Fruit fly (Drosophila melanogaster) whole organism, wandering third instar larva: ENCODE results near the gene Larp7.
A peak's percentile ranks its signal among the peaks of the same experiment; 100 is the strongest.

Experiments
- Abd-B ChIP-seq: fragments of >200 bp; optimal IDR thresholded peaks from 2 replicates; lab custom pipeline; 2017; ENCODE audit warnings: missing biosample characterization, missing genetic modification characterization
- CG32264 ChIP-seq: fragments of 200-800 bp; sonication (Bioruptor generic); optimal IDR thresholded peaks from 2 replicates; lab custom pipeline; 2016; ENCODE audit warnings: missing biosample characterization, missing genetic modification characterization
- CG9705 ChIP-seq: fragments of 200-800 bp; sonication (Bioruptor generic); optimal IDR thresholded peaks from 2 replicates; lab custom pipeline; 2018; ENCODE audit warnings: missing biosample characterization, mild to moderate bottlenecking, missing genetic modification characterization
- CrebA ChIP-seq: fragments of 200-800 bp; sonication (Bioruptor generic); optimal IDR thresholded peaks from 2 replicates; lab custom pipeline; 2016; ENCODE audit warnings: missing biosample characterization, mild to moderate bottlenecking, missing genetic modification characterization, borderline replicate concordance
- Dfd ChIP-seq: fragments of >200 bp; optimal IDR thresholded peaks from 2 replicates; lab custom pipeline; 2017; ENCODE audit warnings: missing biosample characterization, missing genetic modification characterization
- Dif ChIP-seq: fragments of 200-275, 200-300 bp; sonication (Bioruptor generic); optimal IDR thresholded peaks from 2 replicates; lab custom pipeline; 2018; ENCODE audit warnings: missing biosample characterization, missing genetic modification characterization; ENCODE audit not compliant: partially characterized antibody
- GATAd ChIP-seq: sonication (Bioruptor generic); optimal IDR thresholded peaks from 2 replicates; lab custom pipeline; 2016; ENCODE audit warnings: missing biosample characterization, missing genetic modification characterization
- HLH106 ChIP-seq: fragments of 200-800 bp; optimal IDR thresholded peaks from 3 replicates; lab custom pipeline; 2019; ENCODE audit warnings: missing biosample characterization, mild to moderate bottlenecking, missing genetic modification characterization, moderate library complexity
- Hnf4 ChIP-seq: fragments of 200-800 bp; sonication (Bioruptor generic); optimal IDR thresholded peaks from 2 replicates; lab custom pipeline; 2016; ENCODE audit warnings: missing biosample characterization, mild to moderate bottlenecking, missing genetic modification characterization
- Hr78 ChIP-seq: fragments of >200 bp; optimal IDR thresholded peaks from 2 replicates; lab custom pipeline; 2017; ENCODE audit warnings: missing biosample characterization, missing genetic modification characterization
- Hr83 ChIP-seq: fragments of 200-300 bp; sonication (Bioruptor generic); optimal IDR thresholded peaks from 2 replicates; lab custom pipeline; 2016; ENCODE audit warnings: missing biosample characterization, mild to moderate bottlenecking, missing genetic modification characterization, moderate library complexity; ENCODE audit not compliant: poor library complexity, severe bottlenecking
- Jra ChIP-seq: sonication (Bioruptor generic); optimal IDR thresholded peaks from 2 replicates; lab custom pipeline; 2016; ENCODE audit warnings: missing biosample characterization, missing genetic modification characterization
- Mio ChIP-seq: sonication (Bioruptor generic); optimal IDR thresholded peaks from 2 replicates; lab custom pipeline; 2016; ENCODE audit warnings: missing biosample characterization, missing genetic modification characterization
- Myc ChIP-seq: fragments of >200 bp; optimal IDR thresholded peaks from 2 replicates; lab custom pipeline; 2017
- N ChIP-seq: fragments of >200 bp; optimal IDR thresholded peaks from 2 replicates; lab custom pipeline; 2018; ENCODE audit warnings: missing biosample characterization, missing external identifiers, missing genetic modification characterization
- OdsH ChIP-seq: fragments of 200-800 bp; sonication (Bioruptor generic); optimal IDR thresholded peaks from 2 replicates; lab custom pipeline; 2016; ENCODE audit warnings: missing biosample characterization, mild to moderate bottlenecking, missing genetic modification characterization
- Rel ChIP-seq, 2 experiments: fragments of 200-800 bp; sonication (Bioruptor generic) in 1 of 2; optimal IDR thresholded peaks; 2 replicates in 1 of 2; 3 replicates in 1 of 2; lab custom pipeline; 2016 to 2019; ENCODE audit warnings: mild to moderate bottlenecking in 2 of 2, missing biosample characterization in 2 of 2, missing genetic modification characterization in 2 of 2, moderate library complexity in 1 of 2
- Sp1 ChIP-seq: fragments of 200-800 bp; sonication (Bioruptor generic); optimal IDR thresholded peaks from 3 replicates; lab custom pipeline; 2019; ENCODE audit warnings: missing biosample characterization, mild to moderate bottlenecking, missing genetic modification characterization, moderate library complexity
- Vsx2 ChIP-seq: fragments of 200-300, 225-300 bp; sonication (Bioruptor generic); optimal IDR thresholded peaks from 2 replicates; lab custom pipeline; 2018; ENCODE audit warnings: missing biosample characterization, missing genetic modification characterization; ENCODE audit not compliant: partially characterized antibody
- br ChIP-seq: fragments of 200-800 bp; sonication (Bioruptor generic); optimal IDR thresholded peaks from 2 replicates; lab custom pipeline; 2016; ENCODE audit warnings: missing biosample characterization, missing genetic modification characterization
- brk ChIP-seq: fragments of 200-800 bp; sonication (Bioruptor generic); optimal IDR thresholded peaks from 2 replicates; lab custom pipeline; 2016; ENCODE audit warnings: missing biosample characterization, mild to moderate bottlenecking, missing genetic modification characterization
- dl ChIP-seq, 2 experiments: fragments of 175-275, 200-275 bp in 1 of 2; fragments of 200-275 bp in 1 of 2; sonication (Bioruptor generic); optimal IDR thresholded peaks; lab custom pipeline; 2018; ENCODE audit warnings: mild to moderate bottlenecking in 2 of 2, missing biosample characterization in 2 of 2, missing genetic modification characterization in 2 of 2, moderate library complexity in 2 of 2; ENCODE audit not compliant: partially characterized antibody in 2 of 2, insufficient read depth in 1 of 2
- dmrt93B ChIP-seq: fragments of 200-800 bp; sonication (Bioruptor generic); optimal IDR thresholded peaks from 2 replicates; lab custom pipeline; 2018; ENCODE audit warnings: missing biosample characterization, mild to moderate bottlenecking, missing genetic modification characterization
- dsf ChIP-seq: sonication (Bioruptor generic); optimal IDR thresholded peaks from 2 replicates; lab custom pipeline; 2016; ENCODE audit warnings: missing biosample characterization, missing genetic modification characterization, borderline replicate concordance
- ey ChIP-seq: fragments of 200-800 bp; sonication (Bioruptor generic); optimal IDR thresholded peaks from 2 replicates; lab custom pipeline; 2016; ENCODE audit warnings: missing biosample characterization, missing genetic modification characterization
- foxo ChIP-seq, 2 experiments: fragments of 200-800 bp; sonication (Bioruptor generic); optimal IDR thresholded peaks; 2 replicates in 1 of 2; 3 replicates in 1 of 2; lab custom pipeline; 2016 to 2017; ENCODE audit warnings: missing biosample characterization in 2 of 2, missing genetic modification characterization in 2 of 2
- fru ChIP-seq: fragments of 200-800 bp; sonication (Bioruptor generic); optimal IDR thresholded peaks from 3 replicates; lab custom pipeline; 2016; ENCODE audit warnings: missing biosample characterization, mild to moderate bottlenecking, missing genetic modification characterization
- h ChIP-seq: fragments of 200-800 bp; sonication (Bioruptor generic); optimal IDR thresholded peaks from 3 replicates; lab custom pipeline; 2016; ENCODE audit warnings: missing biosample characterization, mild to moderate bottlenecking, missing genetic modification characterization
- jim ChIP-seq: fragments of 175-275, 200-325 bp; sonication (Bioruptor generic); optimal IDR thresholded peaks from 2 replicates; lab custom pipeline; 2016; ENCODE audit warnings: missing biosample characterization, mild to moderate bottlenecking, missing genetic modification characterization
- lola ChIP-seq: fragments of >200 bp; optimal IDR thresholded peaks from 2 replicates; lab custom pipeline; 2017; ENCODE audit warnings: missing biosample characterization, missing genetic modification characterization
- pan ChIP-seq: fragments of >200 bp; optimal IDR thresholded peaks from 2 replicates; lab custom pipeline; 2017
- psq ChIP-seq: fragments of 200-800 bp; sonication (Bioruptor generic); optimal IDR thresholded peaks from 3 replicates; lab custom pipeline; 2017; ENCODE audit warnings: missing biosample characterization, mild to moderate bottlenecking, missing genetic modification characterization, moderate library complexity
- rgr ChIP-seq: fragments of 200-800 bp; sonication (Bioruptor generic); optimal IDR thresholded peaks from 3 replicates; lab custom pipeline; 2016; ENCODE audit warnings: missing biosample characterization, mild to moderate bottlenecking, missing genetic modification characterization
- sage ChIP-seq: fragments of 200-800 bp; sonication (Bioruptor generic); optimal IDR thresholded peaks from 2 replicates; lab custom pipeline; 2016; ENCODE audit warnings: missing biosample characterization, mild to moderate bottlenecking, missing genetic modification characterization
- sv ChIP-seq: fragments of 200-800 bp; sonication (Bioruptor generic); optimal IDR thresholded peaks from 3 replicates; lab custom pipeline; 2016; ENCODE audit warnings: missing biosample characterization, missing genetic modification characterization
- tai ChIP-seq: sonication (Bioruptor generic); optimal IDR thresholded peaks from 2 replicates; lab custom pipeline; 2016; ENCODE audit warnings: missing biosample characterization, missing genetic modification characterization
- usp ChIP-seq: fragments of >200 bp; optimal IDR thresholded peaks from 2 replicates; lab custom pipeline; 2017; ENCODE audit warnings: missing biosample characterization, missing genetic modification characterization
- woc ChIP-seq: sonication (Bioruptor generic); optimal IDR thresholded peaks from 2 replicates; lab custom pipeline; 2016; ENCODE audit warnings: missing biosample characterization, mild to moderate bottlenecking, missing genetic modification characterization

The Larp7 gene

DNA sequence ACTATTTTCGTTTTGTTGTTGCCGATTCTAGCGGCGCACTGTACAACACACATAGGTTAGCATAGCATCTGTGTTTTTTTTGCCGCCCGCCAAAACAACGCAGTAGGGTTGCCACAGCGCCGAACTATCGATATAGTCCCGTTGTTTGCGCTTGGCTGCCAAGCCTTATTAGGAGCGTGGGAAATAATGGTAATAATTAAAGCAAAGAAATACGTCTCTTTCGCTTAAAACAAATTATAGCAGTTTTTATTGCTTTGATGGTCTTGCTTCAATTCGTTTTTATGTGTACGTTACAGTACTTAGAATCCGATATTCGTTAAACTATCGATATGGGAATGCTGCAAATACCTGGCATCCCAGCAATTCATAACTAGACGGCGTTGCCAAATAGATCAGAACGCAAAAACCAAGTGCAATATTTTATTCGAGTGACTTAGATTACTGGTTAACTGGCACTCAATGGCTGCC is at the start of gene Larp7, which contains the start of gene mxc:
Gene Larp7, plus strand, starts transcription at position 401 of the 468 bp plus-strand sequence.
Gene mxc, minus strand, starts transcription at position 51 of the 468 bp plus-strand sequence.
- TF ChIP-seq dl (GFP tag; optimal IDR thresholded peaks at IDR 0.05; lab: Kevin White, UChicago; ENCODE audit: insufficient read depth in 1 of 2, partially characterized antibody in 2 of 2), result no peak
- peak; percentile 10 for TF ChIP-seq GATAd (GFP tag; lab: Kevin White, UChicago)
- TF ChIP-seq Abd-B (GFP tag; lab: Kevin White, UChicago), result no peak
- no peak for TF ChIP-seq Hnf4 (GFP tag; lab: Kevin White, UChicago)
- peak; percentile 55 for TF ChIP-seq OdsH (GFP tag; lab: Kevin White, UChicago)
- no peak for TF ChIP-seq brk
- no peak for TF ChIP-seq h
- TF ChIP-seq dmrt93B (GFP tag; lab: Kevin White, UChicago), result peak; percentile 58
- TF ChIP-seq fru (GFP tag; lab: Kevin White, UChicago), result no peak
- TF ChIP-seq Jra (GFP tag; lab: Kevin White, UChicago), result no peak
- no peak for TF ChIP-seq Mio (GFP tag; lab: Kevin White, UChicago)
- no peak for TF ChIP-seq Dfd (GFP tag; lab: Kevin White, UChicago)
- no peak for TF ChIP-seq woc
- no peak for TF ChIP-seq CG32264 (GFP tag; lab: Kevin White, UChicago)
- TF ChIP-seq sage, result no peak
- TF ChIP-seq N, result no peak
- no peak for TF ChIP-seq Dif (GFP tag; lab: Kevin White, UChicago)
- TF ChIP-seq Rel (GFP tag; optimal IDR thresholded peaks at IDR 0.05; lab: Kevin White, UChicago), result no peak
- TF ChIP-seq Rel (tag; optimal IDR thresholded peaks at IDR 0.05; lab: Kevin White, UChicago), result peak; percentile 62
- TF ChIP-seq Vsx2 (GFP tag; lab: Kevin White, UChicago), result no peak
- TF ChIP-seq usp (GFP tag; lab: Kevin White, UChicago), result no peak
- TF ChIP-seq CG9705 (GFP tag; lab: Kevin White, UChicago), result peak; percentile 55
- TF ChIP-seq dsf (GFP tag; lab: Kevin White, UChicago), result no peak
- peak; percentile 74 for TF ChIP-seq rgr (GFP tag; lab: Kevin White, UChicago)
- no peak for TF ChIP-seq Hr78 (GFP tag; lab: Kevin White, UChicago)
- TF ChIP-seq jim (GFP tag; lab: Kevin White, UChicago), result no peak
- peak; percentile 78 for TF ChIP-seq ey (GFP tag; lab: Kevin White, UChicago)
- no peak for TF ChIP-seq Myc (lab: Kevin White, UChicago)
- no peak for TF ChIP-seq br
- TF ChIP-seq sv (GFP tag; lab: Kevin White, UChicago), result no peak
- no peak for TF ChIP-seq CrebA
- TF ChIP-seq Sp1 (GFP tag; lab: Kevin White, UChicago), result no peak
- no peak for TF ChIP-seq lola (GFP tag; lab: Kevin White, UChicago)
- TF ChIP-seq Hr83 (GFP tag; lab: Kevin White, UChicago), result no peak
- no peak for TF ChIP-seq pan (lab: Kevin White, UChicago)
- peak; percentile 76 for TF ChIP-seq HLH106 (tag; lab: Kevin White, UChicago)
- no peak for TF ChIP-seq tai (GFP tag; lab: Kevin White, UChicago)
- TF ChIP-seq foxo (GFP tag; optimal IDR thresholded peaks at IDR 0.05; lab: Kevin White, UChicago), result no peak
- TF ChIP-seq psq (GFP tag; lab: Kevin White, UChicago), result peak; percentile 42

dm6 chrX:9195311-9195710 is 48.3 kb upstream of the Larp7 start:
- TF ChIP-seq foxo (GFP tag; optimal IDR thresholded peaks at IDR 0.05; lab: Kevin White, UChicago), result no peak
- TF ChIP-seq Rel (GFP tag; optimal IDR thresholded peaks at IDR 0.05; lab: Kevin White, UChicago), result no peak
- TF ChIP-seq Rel (tag; optimal IDR thresholded peaks at IDR 0.05; lab: Kevin White, UChicago), result peak; percentile 92
- TF ChIP-seq GATAd (GFP tag; lab: Kevin White, UChicago), result no peak
- TF ChIP-seq pan (lab: Kevin White, UChicago), result no peak
